Fruit fly (Drosophila melanogaster) whole organism, embryonic: ENCODE results near the gene CG42792.

Source experiments
- Bgb ChIP-seq: fragments of 200-800 bp; sonication (Bioruptor generic); IDR thresholded peaks from 2 replicates; pipeline ENCODE4 v1.3.6; 2022; ENCODE audit warnings: missing biosample characterization, missing genetic modification characterization; ENCODE audit not compliant: partially characterized antibody
- CG1024 ChIP-seq: fragments of 200-800 bp; sonication (Bioruptor generic); IDR thresholded peaks from 2 replicates; pipeline ENCODE4 v1.3.6; 2022; ENCODE audit warnings: missing biosample characterization, missing genetic modification characterization
- CG10267 ChIP-seq: fragments of 200-800 bp; sonication (Bioruptor generic); optimal IDR thresholded peaks from 2 replicates; lab custom pipeline; 2018; ENCODE audit warnings: missing biosample characterization, mild to moderate bottlenecking, missing genetic modification characterization, moderate library complexity
- CG13624 ChIP-seq: fragments of 200-800 bp; sonication (Bioruptor generic); optimal IDR thresholded peaks from 2 replicates; lab custom pipeline; 2016; ENCODE audit warnings: missing biosample characterization, missing genetic modification characterization
- CG14965 ChIP-seq: fragments of 200-800 bp; sonication (Bioruptor generic); optimal IDR thresholded peaks from 2 replicates; lab custom pipeline; 2016; ENCODE audit warnings: missing biosample characterization, missing genetic modification characterization, borderline replicate concordance
- CG16779 ChIP-seq: fragments of 200-800 bp; sonication (Bioruptor generic); IDR thresholded peaks from 2 replicates; pipeline ENCODE4 v1.3.6; 2022; ENCODE audit warnings: missing biosample characterization, missing genetic modification characterization
- CG2116 ChIP-seq: fragments of 200-800 bp; sonication (Bioruptor generic); optimal IDR thresholded peaks from 3 replicates; lab custom pipeline; 2018; ENCODE audit warnings: missing biosample characterization, mild to moderate bottlenecking, missing genetic modification characterization
- CG30403 ChIP-seq: fragments of 200-800 bp; sonication (Bioruptor generic); optimal IDR thresholded peaks from 3 replicates; lab custom pipeline; 2016; ENCODE audit warnings: missing biosample characterization, missing genetic modification characterization
- CG32767 ChIP-seq: fragments of 200-800 bp; sonication (Bioruptor generic); IDR thresholded peaks from 2 replicates; pipeline ENCODE4 v1.3.6; 2022; ENCODE audit warnings: missing biosample characterization, missing genetic modification characterization
- CG3281 ChIP-seq: fragments of 200-800 bp; sonication (Bioruptor generic); optimal IDR thresholded peaks from 3 replicates; lab custom pipeline; 2017; ENCODE audit warnings: missing biosample characterization, mild to moderate bottlenecking, missing genetic modification characterization
- CG4617 ChIP-seq: fragments of 200-800 bp; sonication (Bioruptor generic); optimal IDR thresholded peaks from 3 replicates; lab custom pipeline; 2016; ENCODE audit warnings: missing biosample characterization, missing genetic modification characterization, borderline replicate concordance
- CG6689 ChIP-seq: fragments of 200-800 bp; sonication (Bioruptor generic); IDR thresholded peaks from 2 replicates; pipeline ENCODE4 v1.3.6; 2022; ENCODE audit warnings: missing biosample characterization, missing genetic modification characterization
- CG8281 ChIP-seq: fragments of 200-800 bp; sonication (Bioruptor generic); optimal IDR thresholded peaks from 2 replicates; lab custom pipeline; 2018; ENCODE audit warnings: missing biosample characterization, mild to moderate bottlenecking, missing genetic modification characterization, moderate library complexity
- CG8359 ChIP-seq: fragments of 200-800 bp; sonication (Bioruptor generic); optimal IDR thresholded peaks from 2 replicates; lab custom pipeline; 2017; ENCODE audit warnings: missing biosample characterization, mild to moderate bottlenecking, missing genetic modification characterization, borderline replicate concordance
- Ets65A ChIP-seq: fragments of 200-800 bp; sonication (Bioruptor generic); peaks from one replicate; lab custom pipeline; 2016; ENCODE audit warnings: missing biosample characterization, missing genetic modification characterization
- Fer2 ChIP-seq: fragments of 200-800 bp; sonication (Bioruptor generic); optimal IDR thresholded peaks from 2 replicates; lab custom pipeline; 2018; ENCODE audit warnings: missing biosample characterization, mild to moderate bottlenecking, missing genetic modification characterization, moderate library complexity
- HLHmδ ChIP-seq: fragments of 200-800 bp; sonication (Bioruptor generic); optimal IDR thresholded peaks from 2 replicates; lab custom pipeline; 2018; ENCODE audit warnings: missing biosample characterization, mild to moderate bottlenecking, missing genetic modification characterization, moderate library complexity
- Hmx ChIP-seq: fragments of 200-800 bp; sonication (Bioruptor generic); optimal IDR thresholded peaks from 2 replicates; lab custom pipeline; 2016; ENCODE audit warnings: missing biosample characterization, missing genetic modification characterization
- Ptx1 ChIP-seq: fragments of 200-800 bp; sonication (Bioruptor generic); IDR thresholded peaks from 2 replicates; pipeline ENCODE4 v1.3.6; 2022; ENCODE audit warnings: missing biosample characterization, missing genetic modification characterization
- Sox102F ChIP-seq: fragments of 200-800 bp; sonication (Bioruptor generic); optimal IDR thresholded peaks from 2 replicates; lab custom pipeline; 2018; ENCODE audit warnings: missing biosample characterization, mild to moderate bottlenecking, missing genetic modification characterization, moderate library complexity
- ara ChIP-seq: fragments of 200-800 bp; sonication (Bioruptor generic); IDR thresholded peaks from 2 replicates; pipeline ENCODE4 v1.3.6; 2022; ENCODE audit warnings: missing biosample characterization, missing genetic modification characterization
- ash1 ChIP-seq: fragments of 200-800 bp; sonication (Bioruptor generic); optimal IDR thresholded peaks from 2 replicates; lab custom pipeline; 2018; ENCODE audit warnings: missing biosample characterization, mild to moderate bottlenecking, missing genetic modification characterization
- dan ChIP-seq: fragments of 200-800 bp; sonication (Bioruptor generic); IDR thresholded peaks from 2 replicates; pipeline ENCODE4 v1.3.6; 2022; ENCODE audit warnings: missing biosample characterization, missing genetic modification characterization
- ems ChIP-seq: fragments of 200-800 bp; sonication (Bioruptor generic); optimal IDR thresholded peaks from 3 replicates; lab custom pipeline; 2016; ENCODE audit warnings: missing biosample characterization, missing genetic modification characterization
- insv ChIP-seq, 2 experiments: fragments of 200-800 bp; sonication (Bioruptor generic); optimal IDR thresholded peaks; 3 replicates each; lab custom pipeline; 2016 to 2018; ENCODE audit warnings: missing biosample characterization in 2 of 2, missing genetic modification characterization in 2 of 2
- inv ChIP-seq: fragments of 200-800 bp; sonication (Bioruptor generic); IDR thresholded peaks from 2 replicates; pipeline ENCODE4 v1.3.6; 2022; ENCODE audit warnings: missing biosample characterization, missing genetic modification characterization; ENCODE audit not compliant: partially characterized antibody
- jigr1 ChIP-seq: fragments of 200-800 bp; sonication (Bioruptor generic); IDR thresholded peaks from 3 replicates; pipeline ENCODE4 v1.3.6; 2022; ENCODE audit warnings: missing biosample characterization, missing genetic modification characterization
- phol ChIP-seq: fragments of 200-800 bp; sonication (Bioruptor generic); optimal IDR thresholded peaks from 3 replicates; lab custom pipeline; 2018; ENCODE audit warnings: missing biosample characterization, mild to moderate bottlenecking, missing genetic modification characterization, moderate library complexity
- ro ChIP-seq: fragments of 200-800 bp; sonication (Bioruptor generic); IDR thresholded peaks from 2 replicates; pipeline ENCODE4 v1.3.6; 2022; ENCODE audit warnings: missing biosample characterization, missing genetic modification characterization
- sc ChIP-seq, 3 experiments: fragments of >200 bp in 2 of 3; fragments of 200-800 bp in 1 of 3; sonication (Bioruptor generic) in 1 of 3; optimal IDR thresholded peaks; 2 replicates in 2 of 3; 3 replicates in 1 of 3; lab custom pipeline; 2017; ENCODE audit warnings: mild to moderate bottlenecking in 1 of 3, missing biosample characterization in 1 of 3, missing genetic modification characterization in 1 of 3, missing genetic modification reagents in 1 of 3
- sens ChIP-seq: fragments of 200-800 bp; sonication (Bioruptor generic); peaks from one replicate; lab custom pipeline; 2016; ENCODE audit warnings: missing biosample characterization, missing genetic modification characterization
- sima ChIP-seq: fragments of 200-800 bp; sonication (Bioruptor generic); optimal IDR thresholded peaks from 2 replicates; lab custom pipeline; 2016; ENCODE audit warnings: missing biosample characterization, missing genetic modification characterization
- sisA ChIP-seq: fragments of 200-800 bp; sonication (Bioruptor generic); IDR thresholded peaks from 2 replicates; pipeline ENCODE4 v1.3.6; 2022; ENCODE audit warnings: missing biosample characterization, missing genetic modification characterization
- zen2 ChIP-seq: fragments of 200-800 bp; sonication (Bioruptor generic); IDR thresholded peaks from 3 replicates; pipeline ENCODE4 v1.3.6; 2022; ENCODE audit warnings: missing biosample characterization, missing genetic modification characterization; ENCODE audit not compliant: partially characterized antibody

The CG42792 gene

DNA sequence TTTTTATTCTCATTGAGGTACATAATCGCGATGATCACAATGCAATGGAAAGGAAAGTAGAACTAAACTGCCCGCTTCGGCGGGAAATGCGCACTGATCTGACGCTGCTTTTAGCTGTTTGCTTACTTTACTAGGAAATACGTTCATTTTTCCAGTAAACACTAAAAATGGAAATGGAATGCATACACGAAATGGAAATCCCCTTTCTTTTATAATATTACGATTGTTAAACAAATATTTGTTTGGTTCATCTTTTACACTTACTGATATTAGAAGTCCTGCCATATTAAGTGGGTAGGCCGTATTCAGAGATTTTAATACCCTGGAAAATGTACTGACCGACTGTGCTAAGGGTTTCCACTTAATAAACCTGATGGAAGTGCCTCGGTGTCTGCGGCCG is 35.2 kb upstream of the CG42792 start, which contains the start of gene CG31823:
CG31823 (minus strand) TSS at position 101 of the 400 bp plus-strand sequence.
- TF ChIP-seq sc (optimal IDR thresholded peaks at IDR 0.05; lab: Kevin White, UChicago) (no peak), sc (GFP tag; optimal IDR thresholded peaks at IDR 0.05; lab: Kevin White, UChicago) (no peak), insv (GFP tag; optimal IDR thresholded peaks at IDR 0.05; lab: Kevin White, UChicago) (no peak), Sox102F (GFP tag; lab: Kevin White, UChicago) (peak; percentile 21), Ptx1 (GFP tag; lab: Robert Waterston, UW) (0 out of 2 replicates have a peak, but pooled peaks have one; percentile 14), inv (no peak), Ets65A (GFP tag; lab: Kevin White, UChicago) (peak; percentile 79)

DNA sequence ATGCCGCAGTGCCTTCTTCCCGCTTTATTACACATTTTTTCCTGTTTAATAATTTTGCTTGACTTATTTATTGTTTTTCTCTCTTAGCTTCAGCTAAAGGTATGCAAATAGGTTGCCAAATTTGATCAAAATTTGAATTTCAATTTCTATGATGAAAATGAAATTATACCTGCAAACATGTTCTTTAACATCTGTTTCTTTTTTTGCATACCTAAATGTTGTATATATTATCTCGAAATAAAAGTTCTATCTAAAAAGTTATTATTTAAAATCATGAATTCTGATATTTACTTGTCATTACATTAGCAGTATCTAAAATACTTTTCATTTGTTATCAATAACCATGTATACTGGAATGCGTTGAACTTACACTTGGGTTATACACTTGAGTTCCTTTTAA is 29.9 kb upstream of the CG42792 start, which contains the start of gene CG31735:
CG31735 (plus strand) TSS at position 301 of the 400 bp plus-strand sequence.
- no peak for TF ChIP-seq HLHmδ (GFP tag; lab: Kevin White, UChicago)
- TF ChIP-seq CG14965 (GFP tag; lab: Kevin White, UChicago) = no peak
- no peak for TF ChIP-seq CG2116
- no peak for TF ChIP-seq Bgb (GFP tag; lab: Robert Waterston, UW)
- TF ChIP-seq ash1 (GFP tag; lab: Kevin White, UChicago) = no peak
- TF ChIP-seq Fer2 = no peak
- no peak for TF ChIP-seq ems (GFP tag; lab: Kevin White, UChicago)
- no peak for TF ChIP-seq jigr1
- no peak for TF ChIP-seq zen2 (GFP tag; lab: Robert Waterston, UW)
- TF ChIP-seq CG10267 = no peak
- TF ChIP-seq Hmx = no peak
- TF ChIP-seq CG30403 (GFP tag; lab: Kevin White, UChicago) = no peak
- no peak for TF ChIP-seq CG8281 (tag; lab: Kevin White, UChicago)
- TF ChIP-seq, all 482 proteins: peak for 0

DNA sequence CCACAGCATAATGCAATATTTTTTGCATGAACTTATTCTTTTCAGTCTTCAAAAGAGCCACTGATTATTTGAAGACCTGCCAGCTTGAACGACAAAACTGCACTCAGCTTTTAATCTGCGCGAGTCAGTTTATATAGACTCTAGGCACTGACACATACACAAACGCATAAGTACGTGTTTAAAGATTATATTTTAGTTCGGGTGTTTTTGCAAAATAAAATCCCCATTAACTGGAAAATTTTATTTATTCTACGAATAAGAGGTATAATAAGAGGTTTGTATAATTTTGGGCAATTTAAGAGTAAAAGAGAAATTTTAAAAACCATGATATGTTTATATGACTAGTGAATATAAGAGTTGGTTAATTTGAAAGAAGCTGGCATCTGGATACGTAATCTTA is 28.4 kb upstream of the CG42792 start, which contains the start of gene Tep1:
Tep1 (minus strand) TSS at position 101 of the 400 bp plus-strand sequence.
- no peak for TF ChIP-seq CG8359 (GFP tag; lab: Kevin White, UChicago)
- no peak for TF ChIP-seq sima (GFP tag; lab: Kevin White, UChicago)
- TF ChIP-seq phol = no peak
- TF ChIP-seq ro = no peak
- TF ChIP-seq, all 482 proteins: peak for 0

DNA sequence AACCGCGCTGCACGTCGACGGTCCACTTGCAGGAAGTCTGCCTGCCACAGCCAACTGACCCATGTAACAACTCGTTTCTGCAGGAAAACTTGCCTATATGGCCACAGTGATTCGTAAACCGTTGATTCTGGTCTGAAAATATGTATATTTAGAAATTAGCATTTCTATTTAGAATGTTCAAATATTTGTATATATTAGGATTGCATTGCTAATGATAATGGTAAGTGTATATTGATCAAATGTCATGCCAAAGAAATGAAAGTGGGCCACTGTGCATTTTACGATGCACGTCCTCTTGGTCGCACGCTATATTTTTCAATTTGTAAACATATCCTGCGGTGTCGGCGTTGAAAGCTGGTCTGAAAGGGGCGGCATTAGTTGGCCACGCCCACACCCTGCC is 20.9 kb upstream of the CG42792 start:
- TF ChIP-seq sens (GFP tag; lab: Kevin White, UChicago) = peak; percentile 77
- 0 out of 2 replicates have a peak, but pooled peaks have one; percentile 14 for TF ChIP-seq sisA (GFP tag; lab: Robert Waterston, UW)
- TF ChIP-seq CG16779 = 0 out of 2 replicates have a peak, but pooled peaks have one; percentile 25
- TF ChIP-seq ara (GFP tag; lab: Robert Waterston, UW) = peak; percentile 41; the same call in 1 of the 2 replicates
- no peak for TF ChIP-seq CG1024 (GFP tag; lab: Robert Waterston, UW)
- peak; percentile 8 for TF ChIP-seq Ets65A (GFP tag; lab: Kevin White, UChicago)
- TF ChIP-seq CG6689 (GFP tag; lab: Robert Waterston, UW) = 0 out of 2 replicates have a peak, but pooled peaks have one; percentile 13
- no peak for TF ChIP-seq dan
- TF ChIP-seq CG13624 (GFP tag; lab: Kevin White, UChicago) = no peak
- no peak for TF ChIP-seq CG4617 (GFP tag; lab: Kevin White, UChicago)
- no peak for TF ChIP-seq CG3281 (GFP tag; lab: Kevin White, UChicago)
- no peak for TF ChIP-seq CG32767 (GFP tag; lab: Robert Waterston, UW)
- TF ChIP-seq, all 482 proteins: peak for 6
